Fruit fly (Drosophila melanogaster) whole organism, embryonic: Measurements from ENCODE around the gene Cyp4ac3.

Experiments
- CG3838 ChIP-seq: fragments of 200-800 bp; sonication (Bioruptor generic); optimal IDR thresholded peaks from 3 replicates; lab custom pipeline; 2016; ENCODE audit warnings: missing biosample characterization, missing genetic modification characterization
- CG7987 ChIP-seq: fragments of 200-800 bp; sonication (Bioruptor generic); optimal IDR thresholded peaks from 2 replicates; lab custom pipeline; 2018; ENCODE audit warnings: missing biosample characterization, mild to moderate bottlenecking, missing genetic modification characterization, moderate library complexity
- ac ChIP-seq: fragments of 200-800 bp; sonication (Bioruptor generic); optimal IDR thresholded peaks from 3 replicates; lab custom pipeline; 2017; ENCODE audit warnings: missing biosample characterization, mild to moderate bottlenecking, missing genetic modification characterization
- ssp ChIP-seq: fragments of 200-800 bp; sonication (Bioruptor generic); IDR thresholded peaks from 2 replicates; pipeline ENCODE4 v1.3.6; 2022; ENCODE audit warnings: missing biosample characterization, missing genetic modification characterization
- vvl ChIP-seq: fragments of 200-800 bp; sonication (Bioruptor generic); IDR thresholded peaks from 2 replicates; pipeline ENCODE4 v1.3.6; 2022; ENCODE audit warnings: missing biosample characterization, missing genetic modification characterization

- peak; percentile 75 for TF ChIP-seq ac
- TF ChIP-seq vvl (GFP tag; lab: Robert Waterston, UW): peak; percentile 64
- peak; percentile 47 for TF ChIP-seq CG7987 (GFP tag; lab: Kevin White, UChicago)
- TF ChIP-seq ssp: no peak
- TF ChIP-seq CG3838 (GFP tag; lab: Kevin White, UChicago): peak; percentile 20
These were observed 12.1 kb upstream of the Cyp4ac3 start for dm6 chr2L:5256036-5256846.
